Fruit fly (Drosophila melanogaster): ENCODE data around the gene CG1265.

DNA sequence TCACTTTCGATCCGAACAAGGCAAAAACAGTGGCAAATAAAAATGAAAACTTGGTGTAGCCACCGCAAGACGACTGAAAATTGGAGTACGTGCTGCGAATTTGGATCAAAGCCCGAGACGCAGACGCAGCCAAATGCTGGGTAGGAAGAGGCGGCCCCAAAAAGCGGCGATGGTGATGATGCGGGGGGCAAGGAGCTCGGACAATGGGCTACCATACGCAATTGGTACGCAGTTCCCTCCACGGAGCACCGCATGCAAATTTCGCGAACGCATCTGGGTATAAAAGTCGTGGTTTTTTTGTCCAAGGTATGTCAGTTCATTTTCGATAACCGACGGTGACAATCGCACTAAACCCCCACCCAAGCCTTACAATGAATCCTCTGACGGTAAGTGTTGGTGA, 39.5 kb upstream of the CG1265 start, which contains the start of gene Cpr64Ad:
- TF ChIP-seq jim (GFP tag; optimal IDR thresholded peaks at IDR 0.05) (no peak), h (GFP tag; optimal IDR thresholded peaks at IDR 0.05) (no peak), Dfd (GFP tag; optimal IDR thresholded peaks at IDR 0.05) (no peak), fru (GFP tag; optimal IDR thresholded peaks at IDR 0.05) (no peak), HLH106 (tag; optimal IDR thresholded peaks at IDR 0.05) (no peak), ey (GFP tag; optimal IDR thresholded peaks at IDR 0.05) (no peak), tai (GFP tag; optimal IDR thresholded peaks at IDR 0.05) (no peak), brk (GFP tag; optimal IDR thresholded peaks at IDR 0.05) (no peak), psq (GFP tag; optimal IDR thresholded peaks at IDR 0.05) (no peak), foxo (GFP tag; optimal IDR thresholded peaks at IDR 0.05) (no peak), Mio (GFP tag; optimal IDR thresholded peaks at IDR 0.05) (no peak), Myc (optimal IDR thresholded peaks at IDR 0.05) (no peak)

All from whole organism, wandering third instar larva.